Worm (Caenorhabditis elegans): ENCODE data around the gene F22B5.4.

- TF ChIP-seq nhr-12 (tag; optimal IDR thresholded peaks at IDR 0.05) (no peak), nhr-90 (tag; optimal IDR thresholded peaks at IDR 0.05; ENCODE audit: poor library complexity) (no peak), nhr-77 (tag; optimal IDR thresholded peaks at IDR 0.05) (no peak), fkh-10 (GFP tag; optimal IDR thresholded peaks at IDR 0.05) (no peak), lin-13 (GFP tag; optimal IDR thresholded peaks at IDR 0.05) (no peak), jun-1 (tag; optimal IDR thresholded peaks at IDR 0.05) (no peak), egl-27 (tag; optimal IDR thresholded peaks at IDR 0.05) (no peak), fos-1 (tag; optimal IDR thresholded peaks at IDR 0.05) (no peak), dsc-1 (tag; optimal IDR thresholded peaks at IDR 0.05) (no peak), nhr-28 (tag; optimal IDR thresholded peaks at IDR 0.05) (no peak), unc-62 (GFP tag; optimal IDR thresholded peaks at IDR 0.05) (no peak), unc-130 (tag; optimal IDR thresholded peaks at IDR 0.05) (no peak), lin-15B (tag; optimal IDR thresholded peaks at IDR 0.05) (no peak), nhr-11 (tag; optimal IDR thresholded peaks at IDR 0.05) (no peak)
Measured at ce11 chrII:8472916-8473315, 23.4 kb downstream of the F22B5.4 start.

Measured in whole organism, L1 larva.